Worm (Caenorhabditis elegans): ENCODE data around the gene F36G9.15.

Gene F36G9.15

DNA sequence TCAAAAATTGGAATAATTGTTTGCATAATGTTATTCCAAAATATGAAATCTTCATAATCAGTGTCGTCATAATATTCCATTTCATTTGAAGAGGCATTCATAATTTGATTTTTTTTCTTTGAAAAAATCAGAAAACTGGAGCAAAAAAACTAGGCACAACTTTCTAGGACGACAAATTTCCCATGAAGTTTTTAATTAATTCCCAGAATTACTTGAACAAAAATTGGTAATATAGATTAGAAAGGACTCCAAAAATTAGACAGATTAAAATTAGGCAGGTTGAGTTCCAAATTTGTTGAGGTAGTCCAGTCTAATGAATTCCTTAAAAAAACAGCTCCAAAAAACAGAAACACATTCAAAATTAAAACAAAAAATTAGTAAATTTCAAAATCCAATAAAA, 33.0 kb downstream of the F36G9.15 start, which contains the start of gene srw-57:
TSS of gene srw-57 (minus strand) at position 101 of the 400 bp plus-strand sequence.
- TF ChIP-seq unc-62 (GFP tag; optimal IDR thresholded peaks at IDR 0.05), result no peak

DNA sequence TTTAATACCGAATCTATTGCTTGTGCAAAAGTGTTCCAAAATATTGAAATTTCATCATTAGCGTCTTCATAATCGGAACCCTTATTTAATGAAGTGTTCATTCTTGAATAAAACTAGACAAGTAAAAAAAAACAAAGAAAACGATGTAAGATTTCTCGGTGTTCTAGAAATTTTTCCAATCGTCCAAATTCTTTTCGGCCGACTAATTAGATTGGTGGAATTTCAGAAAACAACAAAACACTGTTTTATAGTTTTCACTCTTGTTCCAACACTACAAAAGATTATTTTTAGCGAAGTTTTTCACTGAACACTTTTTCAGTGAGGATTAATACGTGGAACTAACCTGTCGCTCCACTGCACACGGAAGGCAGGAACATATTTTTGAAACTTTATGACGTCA, 35.2 kb downstream of the F36G9.15 start, which contains the start of gene srw-56:
TSS of gene srw-56 (minus strand) at position 101 of the 400 bp plus-strand sequence.
- no peak for TF ChIP-seq unc-62 (GFP tag; optimal IDR thresholded peaks at IDR 0.05)

DNA sequence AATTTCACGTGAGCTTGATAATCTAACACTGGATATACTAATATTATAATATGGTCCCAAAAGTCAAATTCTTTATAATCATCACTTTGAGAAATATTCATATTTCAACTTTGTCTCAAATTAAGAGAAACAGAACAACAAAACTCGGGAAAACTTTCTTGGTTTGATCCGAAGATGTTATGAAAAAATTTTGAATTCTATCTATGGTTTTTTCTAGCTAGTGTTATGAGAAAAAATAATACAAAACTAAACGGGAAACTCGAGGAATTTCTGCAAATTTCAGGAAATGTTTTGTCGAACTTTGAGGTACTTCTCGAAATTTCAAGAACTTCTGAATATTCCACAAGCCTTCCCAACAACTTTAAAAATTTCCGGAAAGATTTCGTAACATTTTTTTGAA, 37.1 kb downstream of the F36G9.15 start, which contains the start of gene srw-59:
TSS of gene srw-59 (minus strand) at position 101 of the 400 bp plus-strand sequence.
- TF ChIP-seq unc-62 (GFP tag; optimal IDR thresholded peaks at IDR 0.05), result no peak

DNA sequence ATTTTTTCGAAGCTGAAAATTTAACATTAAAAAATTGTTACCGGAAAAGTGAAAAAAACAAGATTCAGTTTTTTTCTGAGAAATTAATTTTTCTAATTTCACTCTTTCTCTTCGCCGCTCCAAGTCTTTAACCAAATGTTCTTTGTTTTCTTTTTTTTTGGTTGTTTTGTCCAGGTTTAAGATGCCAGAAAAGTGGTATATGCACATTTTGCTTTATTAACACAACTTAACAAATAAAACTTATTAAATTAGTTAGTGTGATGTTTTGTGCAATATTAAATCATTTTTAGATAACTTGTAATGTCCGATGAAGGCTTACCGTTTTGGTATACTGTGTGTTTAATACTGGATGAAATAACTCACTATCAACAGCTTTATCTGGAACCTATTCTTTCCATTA, 44.8 kb downstream of the F36G9.15 start, which contains the start of gene srw-53:
TSS of gene srw-53 (plus strand) at position 301 of the 400 bp plus-strand sequence.
- no peak for TF ChIP-seq unc-62 (GFP tag; optimal IDR thresholded peaks at IDR 0.05)

DNA sequence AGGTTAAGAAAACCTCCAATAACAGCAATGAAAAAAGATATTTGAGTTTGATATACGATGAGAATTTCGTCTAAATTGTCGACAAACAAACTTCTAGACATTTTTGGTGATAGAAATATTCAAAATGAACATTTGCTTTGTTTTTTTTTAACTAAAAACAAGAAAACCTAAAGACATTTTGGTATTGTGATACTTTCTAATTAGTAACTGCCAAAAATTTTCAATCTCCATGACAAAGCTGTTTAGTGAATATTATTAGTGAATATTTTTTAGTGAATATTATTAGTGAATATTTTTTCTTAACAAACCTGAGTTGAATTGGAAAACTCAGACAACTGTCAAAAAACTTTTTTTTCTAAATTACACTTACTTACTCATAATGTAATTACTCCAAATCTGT, 47.7 kb downstream of the F36G9.15 start, which contains the start of gene srw-55:
TSS of gene srw-55 (minus strand) at position 101 of the 400 bp plus-strand sequence.
- no peak for TF ChIP-seq unc-62 (GFP tag; optimal IDR thresholded peaks at IDR 0.05)

All from whole organism, dauer.